Worm (Caenorhabditis elegans): ENCODE measurements around the gene C06G4.4.
"Not testable (repeated sequence)": the region's sequence is repeated elsewhere in the genome, so short reads cannot be mapped to it uniquely, and the experiment has no call there.

Gene C06G4.4

ce11 chrIII:7972687-7973086, 4.9 kb downstream of the C06G4.4 start:
- no peak for TF ChIP-seq mdl-1 (tag; optimal IDR thresholded peaks at IDR 0.05)
- TF ChIP-seq unc-86 (tag; optimal IDR thresholded peaks at IDR 0.05), result no peak
- no peak for TF ChIP-seq hlh-17 (GFP tag; optimal IDR thresholded peaks at IDR 0.05; ENCODE audit: borderline replicate concordance)
- no peak for TF ChIP-seq snpc-4 (tag; optimal IDR thresholded peaks at IDR 0.05)
- no peak for TF ChIP-seq skn-1 (tag; optimal IDR thresholded peaks at IDR 0.05)
- no peak for TF ChIP-seq ceh-88 (GFP tag; IDR thresholded peaks at IDR 0.05)
- TF ChIP-seq lin-14 (GFP tag; optimal IDR thresholded peaks at IDR 0.05), result no peak
- TF ChIP-seq ets-5 (GFP tag; IDR thresholded peaks at IDR 0.05), result no peak

- peak in 1 of 2 experiments; percentile 29 for TF ChIP-seq lsy-2 (tag; optimal IDR thresholded peaks at IDR 0.05)
- TF ChIP-seq jun-1 (tag; optimal IDR thresholded peaks at IDR 0.05), result no peak
- peak; percentile 5 for TF ChIP-seq nhr-71 (tag; optimal IDR thresholded peaks at IDR 0.05)
- TF ChIP-seq pqm-1 (tag; optimal IDR thresholded peaks at IDR 0.05), result no peak
- TF ChIP-seq nhr-77 (tag; optimal IDR thresholded peaks at IDR 0.05), result no peak
- no peak for TF ChIP-seq grh-1 (GFP tag; IDR thresholded peaks at IDR 0.05)
- TF ChIP-seq elt-3 (tag; optimal IDR thresholded peaks at IDR 0.05), result no peak
- TF ChIP-seq fkh-8 (tag; optimal IDR thresholded peaks at IDR 0.05), result no peak
Observed at ce11 chrIII:7972061-7972460, 5.6 kb downstream of the C06G4.4 start, which contains the start of gene F54H12.5. Gene F54H12.5 (minus strand): TSS chrIII:7972161.

- TF ChIP-seq nhr-47 (tag; optimal IDR thresholded peaks at IDR 0.05), result no peak
- no peak for TF ChIP-seq mef-2 (tag; optimal IDR thresholded peaks at IDR 0.05)
- no peak for TF ChIP-seq blmp-1 (tag; optimal IDR thresholded peaks at IDR 0.05)
- no peak for TF ChIP-seq lin-15B (tag; optimal IDR thresholded peaks at IDR 0.05)
- TF ChIP-seq elt-3 (tag; optimal IDR thresholded peaks at IDR 0.05), result no peak
- TF ChIP-seq nhr-77 (tag; optimal IDR thresholded peaks at IDR 0.05), result no peak
- no peak for TF ChIP-seq Y116A8C.19 (tag; optimal IDR thresholded peaks at IDR 0.05; ENCODE audit: borderline replicate concordance)
- no peak for TF ChIP-seq hlh-4 (tag; optimal IDR thresholded peaks at IDR 0.05)
- TF ChIP-seq C04F5.9 (tag; optimal IDR thresholded peaks at IDR 0.05), result no peak
- TF ChIP-seq efl-1 (optimal IDR thresholded peaks at IDR 0.05), result no peak
- no peak for TF ChIP-seq efl-1 (GFP tag; optimal IDR thresholded peaks at IDR 0.05 in 1 of 2)
- TF ChIP-seq ceh-8 (GFP tag; optimal IDR thresholded peaks at IDR 0.05), result no peak
- TF ChIP-seq zag-1 (tag; optimal IDR thresholded peaks at IDR 0.05), result no peak
- TF ChIP-seq nhr-20 (tag; optimal IDR thresholded peaks at IDR 0.05), result no peak
- no peak for TF ChIP-seq C16A3.4 (tag; optimal IDR thresholded peaks at IDR 0.05)
Observed at ce11 chrIII:7969121-7969520, 8.5 kb downstream of the C06G4.4 start, which contains the start of the genes F54H12.8 and F54H12.7. Gene F54H12.8 (minus strand): TSS chrIII:7969221. Gene F54H12.7 (plus strand): TSS chrIII:7969349.

- TF ChIP-seq nhr-19 (GFP tag; conservative IDR thresholded peaks at IDR 0.05) (0 out of 2 replicates have a peak, but pooled peaks have one; percentile 18), dsc-1 (tag; optimal IDR thresholded peaks at IDR 0.05) (peak; percentile 35)
Observed at ce11 chrIII:7965946-7966692, 11.5 kb downstream of the C06G4.4 start.

- TF ChIP-seq lin-15B (tag; optimal IDR thresholded peaks at IDR 0.05); lin-39 (tag; optimal IDR thresholded peaks at IDR 0.05); lin-35 (GFP tag; optimal IDR thresholded peaks at IDR 0.05): not testable (repeated sequence)
Observed at ce11 chrIII:7964281-7964680, 13.3 kb downstream of the C06G4.4 start, which contains the start of gene F54H12.2. Gene F54H12.2 (plus strand): TSS chrIII:7964581.

Measured in whole organism, L1 larva.